Fruit fly (Drosophila melanogaster): ENCODE results near the gene Jon65Aiv.

Gene Jon65Aiv

DNA sequence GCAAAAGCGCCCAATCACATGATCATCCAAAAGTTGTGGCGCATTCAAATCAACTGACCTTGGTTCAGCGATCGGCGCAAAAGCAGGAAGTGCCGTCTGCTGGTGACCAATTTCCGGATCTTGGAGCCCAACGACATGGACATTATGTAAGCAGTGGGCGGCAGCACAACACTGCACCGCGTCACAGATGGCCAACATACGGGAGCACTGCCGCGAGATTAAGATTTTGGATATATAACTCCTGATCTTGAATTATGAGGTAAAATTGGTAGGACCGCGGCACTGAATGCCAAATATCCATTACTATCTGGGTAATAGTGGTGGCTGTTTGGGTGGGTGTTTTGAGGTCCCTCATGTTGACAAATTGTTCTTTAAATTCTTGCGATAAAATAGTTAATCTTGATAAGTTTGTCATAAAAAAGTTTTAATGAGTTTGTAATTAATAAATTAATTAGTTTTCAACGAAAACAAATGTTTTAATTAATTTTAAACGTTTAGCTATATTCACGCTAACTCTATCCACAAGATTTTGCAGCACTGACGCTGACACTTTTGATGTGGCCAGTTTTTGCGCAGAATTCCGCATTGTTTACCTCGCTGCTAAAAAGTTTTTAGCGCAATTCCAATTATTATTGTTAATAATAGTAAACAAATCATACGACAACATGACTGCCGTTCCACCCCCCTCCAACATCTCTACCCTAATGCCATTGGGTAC lies 36.2 kb downstream of the Jon65Aiv start, which contains the start of the genes CG13295 and CG6610 (continued):
- peak; percentile 38 for TF ChIP-seq CG6765 (GFP tag; optimal IDR thresholded peaks at IDR 0.05)
- peak; percentile 55; the same call in 1 of the 3 replicates for TF ChIP-seq Mrtf (GFP tag; IDR thresholded peaks at IDR 0.05)
- TF ChIP-seq bsh (GFP tag; optimal IDR thresholded peaks at IDR 0.05) = peak in 1 of 2 experiments; percentile 39
- no peak for TF ChIP-seq Bdp1 (GFP tag; optimal IDR thresholded peaks at IDR 0.05)
- no peak for TF ChIP-seq CG3995 (GFP tag; optimal IDR thresholded peaks at IDR 0.05)
- TF ChIP-seq Elba2 (GFP tag; optimal IDR thresholded peaks at IDR 0.05) = no peak
- no peak for TF ChIP-seq CG11398 (GFP tag; optimal IDR thresholded peaks at IDR 0.05)
- no peak for TF ChIP-seq Asciz (GFP tag; optimal IDR thresholded peaks at IDR 0.05)
- TF ChIP-seq CG11085 (GFP tag; IDR thresholded peaks at IDR 0.05) = peak; percentile 60
- TF ChIP-seq sens (GFP tag) = peak; percentile 90
- peak; percentile 47 for TF ChIP-seq Chrac-16 (GFP tag; optimal IDR thresholded peaks at IDR 0.05)
- TF ChIP-seq HLH3B (GFP tag; IDR thresholded peaks at IDR 0.05) = peak; percentile 27; the same call in 1 of the 2 replicates
- TF ChIP-seq CG8388 (GFP tag; optimal IDR thresholded peaks at IDR 0.05) = peak; percentile 7
- peak; percentile 39 for TF ChIP-seq pzg (GFP tag; optimal IDR thresholded peaks at IDR 0.05)
- no peak for TF ChIP-seq stc (GFP tag; IDR thresholded peaks at IDR 0.05)
- no peak for TF ChIP-seq CG10565 (GFP tag; optimal IDR thresholded peaks at IDR 0.05)
- peak; percentile 97 for TF ChIP-seq CG10431 (GFP tag; optimal IDR thresholded peaks at IDR 0.05)
- no peak for TF ChIP-seq CG1024 (GFP tag; IDR thresholded peaks at IDR 0.05)
- no peak for TF ChIP-seq CG7963 (GFP tag; IDR thresholded peaks at IDR 0.05; ENCODE audit: partially characterized antibody)
- peak; percentile 60; the same call in 1 of the 2 replicates for TF ChIP-seq CG31441 (GFP tag; IDR thresholded peaks at IDR 0.05)
- peak; percentile 20 for TF ChIP-seq CG10654 (GFP tag; optimal IDR thresholded peaks at IDR 0.05)
- peak; percentile 2 for TF ChIP-seq nom (GFP tag; optimal IDR thresholded peaks at IDR 0.05)
- TF ChIP-seq nerfin-1 (tag; optimal IDR thresholded peaks at IDR 0.05) = peak; percentile 61
- no peak for TF ChIP-seq emc (GFP tag; optimal IDR thresholded peaks at IDR 0.05)
- TF ChIP-seq Dip3 (GFP tag; optimal IDR thresholded peaks at IDR 0.05) = peak; percentile 45
- TF ChIP-seq CG11695 (GFP tag; IDR thresholded peaks at IDR 0.05) = 0 out of 3 replicates have a peak, but pooled peaks have one; percentile 40
- TF ChIP-seq Sry-δ (GFP tag; optimal IDR thresholded peaks at IDR 0.05) = peak; percentile 22
- TF ChIP-seq CG18619 (GFP tag; optimal IDR thresholded peaks at IDR 0.05) = peak; percentile 44
- peak; percentile 37 for TF ChIP-seq fu2 (GFP tag; optimal IDR thresholded peaks at IDR 0.05)
- no peak for TF ChIP-seq CG6254 (GFP tag; optimal IDR thresholded peaks at IDR 0.05)
- TF ChIP-seq Sry-β (GFP tag; optimal IDR thresholded peaks at IDR 0.05) = peak; percentile 97
- no peak for TF ChIP-seq CG4707 (GFP tag; optimal IDR thresholded peaks at IDR 0.05)
- TF ChIP-seq CG14667 (GFP tag; IDR thresholded peaks at IDR 0.05) = peak; percentile 46; the same call in 1 of the 2 replicates
- TF ChIP-seq Pdp1 (GFP tag; optimal IDR thresholded peaks at IDR 0.05) = peak; percentile 55 to 88
- peak; percentile 35; the same call in 1 of the 2 replicates for TF ChIP-seq Atf6 (GFP tag; IDR thresholded peaks at IDR 0.05)
- no peak for TF ChIP-seq CG17802 (tag; optimal IDR thresholded peaks at IDR 0.05)
- peak; percentile 35 for TF ChIP-seq ind (GFP tag; optimal IDR thresholded peaks at IDR 0.05)
- no peak for TF ChIP-seq CG14860 (GFP tag; IDR thresholded peaks at IDR 0.05; ENCODE audit: partially characterized antibody)
- peak; percentile 66 for TF ChIP-seq CG13775 (GFP tag; optimal IDR thresholded peaks at IDR 0.05)
- peak; percentile 44 for TF ChIP-seq CG12155 (GFP tag; optimal IDR thresholded peaks at IDR 0.05)
- peak in 1 of 2 experiments; percentile 37 for TF ChIP-seq chif (GFP tag; optimal IDR thresholded peaks at IDR 0.05)
- TF ChIP-seq CG7357 (GFP tag; IDR thresholded peaks at IDR 0.05) = 0 out of 3 replicates have a peak, but pooled peaks have one; percentile 29
- peak; percentile 11 for TF ChIP-seq gcm (GFP tag; optimal IDR thresholded peaks at IDR 0.05)
- peak; percentile 66 for TF ChIP-seq CG9215 (GFP tag; IDR thresholded peaks at IDR 0.05)
- 0 out of 2 replicates have a peak, but pooled peaks have one; percentile 44 for TF ChIP-seq CG14014 (GFP tag; IDR thresholded peaks at IDR 0.05)
- TF ChIP-seq pho (GFP tag; optimal IDR thresholded peaks at IDR 0.05) = peak; percentile 59
- TF ChIP-seq tap (tag; optimal IDR thresholded peaks at IDR 0.05) = no peak
- no peak for TF ChIP-seq NC2α (GFP tag; optimal IDR thresholded peaks at IDR 0.05)
- TF ChIP-seq CG6689 (GFP tag; IDR thresholded peaks at IDR 0.05) = no peak; the same call in none of the 2 replicates
